Worm (Caenorhabditis elegans) whole organism, late embryonic: ENCODE data around the gene fbxc-21.

Experiments
- F13H6.1 ChIP-seq: sonication (generic microtip); optimal IDR thresholded peaks from 2 replicates; lab custom pipeline; 2016; ENCODE audit warnings: missing genetic modification characterization, missing compliant biosample characterization
- K09A11.1 ChIP-seq: sonication (generic microtip); optimal IDR thresholded peaks from 2 replicates; lab custom pipeline; 2017; ENCODE audit warnings: antibody characterized with exemption, mild to moderate bottlenecking, missing genetic modification characterization, missing compliant biosample characterization; ENCODE audit not compliant: insufficient read depth
- Y22D7AL.16 ChIP-seq: sonication (generic microtip); optimal IDR thresholded peaks from 2 replicates; lab custom pipeline; 2016; ENCODE audit warnings: missing genetic modification characterization, missing compliant biosample characterization
- ahr-1 ChIP-seq: sonication (generic microtip); optimal IDR thresholded peaks from 2 replicates; lab custom pipeline; 2016; ENCODE audit warnings: missing genetic modification characterization, missing compliant biosample characterization
- ama-1 ChIP-seq: fragments of 150-350 bp; optimal IDR thresholded peaks from 2 replicates; lab custom pipeline; 2014
- ceh-14 ChIP-seq: sonication (generic microtip); optimal IDR thresholded peaks from 2 replicates; lab custom pipeline; 2016; ENCODE audit warnings: missing genotype, missing genetic modification characterization, missing compliant biosample characterization
- ceh-31 ChIP-seq: sonication (generic microtip); optimal IDR thresholded peaks from 2 replicates; lab custom pipeline; 2016; ENCODE audit warnings: missing genetic modification characterization, missing compliant biosample characterization
- ceh-6 ChIP-seq: fragments of 200-800 bp; sonication (Bioruptor generic); optimal IDR thresholded peaks from 2 replicates; lab custom pipeline; 2018; ENCODE audit warnings: mild to moderate bottlenecking, missing genetic modification characterization, missing compliant biosample characterization
- che-1 ChIP-seq: sonication (generic microtip); optimal IDR thresholded peaks from 2 replicates; lab custom pipeline; 2016; ENCODE audit warnings: mild to moderate bottlenecking, missing genetic modification characterization, missing compliant biosample characterization
- dmd-4 ChIP-seq: sonication (generic microtip); optimal IDR thresholded peaks from 2 replicates; lab custom pipeline; 2016; ENCODE audit warnings: borderline replicate concordance, missing genetic modification characterization, missing compliant biosample characterization
- dve-1 ChIP-seq: sonication (generic microtip); optimal IDR thresholded peaks from 2 replicates; lab custom pipeline; 2017; ENCODE audit warnings: antibody characterized with exemption, mild to moderate bottlenecking, missing genetic modification characterization, missing compliant biosample characterization
- elt-2 ChIP-seq: sonication (generic microtip); optimal IDR thresholded peaks from 2 replicates; lab custom pipeline; 2016; ENCODE audit warnings: missing genetic modification reagents, missing genetic modification characterization, missing compliant biosample characterization
- fax-1 ChIP-seq: sonication (generic microtip); optimal IDR thresholded peaks from 2 replicates; lab custom pipeline; 2016; ENCODE audit warnings: missing genotype, missing genetic modification characterization, missing compliant biosample characterization
- fkh-10 ChIP-seq: fragments of 150-350 bp; optimal IDR thresholded peaks from 2 replicates; lab custom pipeline; 2014; ENCODE audit warnings: missing biosample characterization, missing genetic modification reagents, missing genetic modification characterization
- gmeb-2 ChIP-seq: sonication (generic microtip); optimal IDR thresholded peaks from 2 replicates; lab custom pipeline; 2016; ENCODE audit warnings: missing genetic modification characterization, inconsistent platforms, missing compliant biosample characterization
- hlh-30 ChIP-seq: sonication (generic microtip); optimal IDR thresholded peaks from 2 replicates; lab custom pipeline; 2017; ENCODE audit warnings: antibody characterized with exemption, missing genetic modification characterization, missing compliant biosample characterization; ENCODE audit not compliant: insufficient read depth
- hlh-6 ChIP-seq: sonication (generic microtip); optimal IDR thresholded peaks from 2 replicates; lab custom pipeline; 2016; ENCODE audit warnings: missing genotype, missing genetic modification characterization, missing compliant biosample characterization
- hlh-8 ChIP-seq: sonication (generic microtip); optimal IDR thresholded peaks from 2 replicates; lab custom pipeline; 2016; ENCODE audit warnings: missing genotype, missing genetic modification characterization, missing compliant biosample characterization
- lim-6 ChIP-seq: sonication (generic microtip); optimal IDR thresholded peaks from 2 replicates; lab custom pipeline; 2016; ENCODE audit warnings: missing genetic modification characterization, missing compliant biosample characterization
- lin-11 ChIP-seq: fragments of 200-800 bp; sonication (Bioruptor generic); optimal IDR thresholded peaks from 2 replicates; lab custom pipeline; 2018; ENCODE audit warnings: mild to moderate bottlenecking, missing genetic modification characterization, missing compliant biosample characterization
- madf-2 ChIP-seq: sonication (generic microtip); optimal IDR thresholded peaks from 2 replicates; lab custom pipeline; 2017; ENCODE audit warnings: missing genetic modification characterization, missing compliant biosample characterization
- mec-3 ChIP-seq: sonication (generic microtip); optimal IDR thresholded peaks from 2 replicates; lab custom pipeline; 2016; ENCODE audit warnings: borderline replicate concordance, missing genetic modification characterization, missing compliant biosample characterization
- nfya-1 ChIP-seq: sonication (generic microtip); optimal IDR thresholded peaks from 2 replicates; lab custom pipeline; 2017; ENCODE audit warnings: missing genetic modification characterization, mild to moderate bottlenecking, missing compliant biosample characterization, antibody characterized with exemption, moderate library complexity
- nhr-232 ChIP-seq: sonication (generic microtip); optimal IDR thresholded peaks from 2 replicates; lab custom pipeline; 2016; ENCODE audit warnings: missing genetic modification characterization, missing compliant biosample characterization
- npax-4 ChIP-seq: sonication (generic microtip); optimal IDR thresholded peaks from 2 replicates; lab custom pipeline; 2016; ENCODE audit warnings: missing genetic modification characterization, missing compliant biosample characterization
- odd-2 ChIP-seq: sonication (generic microtip); optimal IDR thresholded peaks from 2 replicates; lab custom pipeline; 2017; ENCODE audit warnings: antibody characterized with exemption, mild to moderate bottlenecking, missing genetic modification characterization, missing compliant biosample characterization
- pag-3 ChIP-seq: sonication (generic microtip); optimal IDR thresholded peaks from 2 replicates; lab custom pipeline; 2016; ENCODE audit warnings: missing compliant biosample characterization, missing genetic modification characterization, borderline replicate concordance
- pha-2 ChIP-seq: sonication (generic microtip); optimal IDR thresholded peaks from 2 replicates; lab custom pipeline; 2017; ENCODE audit warnings: mild to moderate bottlenecking, missing genetic modification characterization, missing compliant biosample characterization
- pqm-1 ChIP-seq: sonication (generic microtip); optimal IDR thresholded peaks from 2 replicates; lab custom pipeline; 2016; ENCODE audit warnings: missing genetic modification characterization, missing compliant biosample characterization
- ref-2 ChIP-seq: sonication (generic microtip); optimal IDR thresholded peaks from 2 replicates; lab custom pipeline; 2016; ENCODE audit warnings: missing genetic modification characterization, missing compliant biosample characterization
- rnt-1 ChIP-seq: sonication (generic microtip); optimal IDR thresholded peaks from 2 replicates; lab custom pipeline; 2016; ENCODE audit warnings: missing genetic modification characterization, missing compliant biosample characterization
- sox-2 ChIP-seq: fragments of 200-800 bp; sonication (Bioruptor generic); IDR thresholded peaks from 2 replicates; pipeline ENCODE4 v1.3.6; 2022; ENCODE audit warnings: missing genetic modification reagents, missing genetic modification characterization, missing compliant biosample characterization
- unc-3 ChIP-seq, 2 experiments: fragments of 200-800 bp in 1 of 2; sonication (Bioruptor generic) in 1 of 2; sonication (generic microtip) in 1 of 2; conservative IDR thresholded peaks in 1 of 2; optimal IDR thresholded peaks in 1 of 2; 2 replicates each; pipeline versions ENCODE4 v1.3.6 to Lab custom; 2016 to 2022; ENCODE audit warnings: missing compliant biosample characterization in 2 of 2, missing genetic modification characterization in 2 of 2, missing genetic modification reagents in 1 of 2
- unc-42 ChIP-seq: sonication (generic microtip); optimal IDR thresholded peaks from 2 replicates; lab custom pipeline; 2016; ENCODE audit warnings: missing genotype, missing genetic modification characterization, missing compliant biosample characterization
- unc-55 ChIP-seq: sonication (generic microtip); optimal IDR thresholded peaks from 2 replicates; lab custom pipeline; 2017; ENCODE audit warnings: missing biosample characterization, missing genetic modification reagents, missing genetic modification characterization
- unc-86 ChIP-seq: sonication (generic microtip); optimal IDR thresholded peaks from 2 replicates; lab custom pipeline; 2016; ENCODE audit warnings: missing genetic modification characterization, missing compliant biosample characterization
- zip-5 ChIP-seq: sonication (generic microtip); optimal IDR thresholded peaks from 2 replicates; lab custom pipeline; 2016; ENCODE audit warnings: missing genetic modification characterization, missing compliant biosample characterization
- ztf-16 ChIP-seq: sonication (generic microtip); optimal IDR thresholded peaks from 2 replicates; lab custom pipeline; 2017; ENCODE audit warnings: missing genetic modification characterization, missing compliant biosample characterization

The fbxc-21 gene

DNA sequence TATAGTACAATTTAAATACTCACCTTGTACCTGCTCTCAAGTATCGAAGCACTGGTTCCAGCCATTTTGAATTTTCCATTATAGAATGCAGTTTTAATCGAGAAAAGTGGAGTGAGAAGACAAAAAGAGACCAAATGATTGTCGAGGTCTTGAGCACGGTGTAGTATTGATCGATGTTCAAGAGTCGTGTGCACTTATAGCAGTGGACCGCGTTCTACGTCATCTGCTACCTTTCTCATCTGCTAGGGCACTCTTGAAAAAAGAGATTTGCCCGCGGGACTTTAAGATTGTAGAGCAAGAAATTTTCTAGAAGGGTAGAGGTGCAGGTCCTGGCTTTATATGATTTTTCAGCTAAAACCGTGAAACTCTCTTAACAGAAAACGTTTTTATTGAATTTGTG is at the start of gene fbxc-21:
fbxc-21 (minus strand) TSS at position 101 of the 400 bp plus-strand sequence.
- TF ChIP-seq pag-3: no peak

DNA sequence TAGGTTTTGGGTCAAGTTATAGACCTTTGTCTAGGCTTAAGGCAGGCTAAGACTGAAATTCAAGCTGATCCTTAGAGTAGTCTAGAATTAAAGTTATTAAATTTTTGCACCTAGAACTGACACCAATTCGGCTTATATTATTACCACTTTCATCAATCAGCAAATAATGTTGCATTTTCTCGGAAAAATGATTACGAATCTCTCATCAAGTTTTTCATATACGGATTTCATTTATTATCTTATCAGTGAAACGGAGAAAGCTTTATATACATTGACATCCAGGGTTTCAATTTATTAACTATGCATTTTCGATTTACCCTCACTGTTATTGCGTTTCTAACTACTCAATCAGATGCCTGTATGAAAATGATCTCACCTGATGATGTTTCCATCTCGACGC is 48.5 kb upstream of the fbxc-21 start, which contains the start of gene K07G6.1:
K07G6.1 (plus strand) TSS at position 301 of the 400 bp plus-strand sequence.
- TF ChIP-seq ceh-6 (GFP tag; lab: Kevin White, UChicago) (no peak), ref-2 (tag; lab: Kevin White, UChicago) (no peak), che-1 (tag; lab: Kevin White, UChicago) (no peak), K09A11.1 (tag; lab: Kevin White, UChicago) (no peak), lim-6 (tag; lab: Kevin White, UChicago) (no peak), ahr-1 (no peak), unc-42 (tag; lab: Kevin White, UChicago) (no peak), hlh-30 (tag; lab: Kevin White, UChicago) (no peak), pqm-1 (no peak), npax-4 (tag; lab: Kevin White, UChicago) (no peak), pag-3 (no peak), sox-2 (GFP tag; lab: Robert Waterston, UW) (no peak), ceh-14 (tag; lab: Kevin White, UChicago) (no peak)

DNA sequence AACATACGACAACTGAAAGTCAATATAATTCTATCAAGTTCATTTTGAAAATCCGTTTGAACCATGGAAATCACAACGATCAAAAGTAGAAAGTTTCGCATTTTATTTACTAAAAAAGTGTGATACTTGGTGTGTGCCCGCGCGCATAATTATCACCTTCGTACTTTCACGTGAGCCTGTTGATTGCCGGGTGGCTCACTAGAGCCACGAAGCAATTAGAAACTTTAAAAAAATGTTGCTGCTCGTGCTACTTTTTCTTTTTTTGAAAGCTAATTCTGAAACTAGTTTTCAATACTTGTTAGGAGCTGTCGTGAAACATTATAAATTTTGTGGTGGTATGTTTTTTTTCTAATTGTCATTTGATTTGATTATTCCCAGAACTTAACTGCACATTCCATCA is 46.1 kb upstream of the fbxc-21 start, which contains the start of the genes irld-9 and irld-33:
irld-9 (minus strand) TSS at position 101 of the 400 bp plus-strand sequence.
irld-33 (plus strand) TSS at position 209 of the 400 bp plus-strand sequence.
- TF ChIP-seq lin-11 (tag; lab: Kevin White, UChicago) (no peak), ztf-16 (tag; lab: Kevin White, UChicago) (no peak), pqm-1 (no peak), pha-2 (tag; lab: Kevin White, UChicago) (no peak), unc-55 (GFP tag; lab: Kevin White, UChicago) (no peak), hlh-30 (tag; lab: Kevin White, UChicago) (no peak), gmeb-2 (tag; lab: Kevin White, UChicago) (no peak), fax-1 (tag; lab: Kevin White, UChicago) (no peak), rnt-1 (tag; lab: Kevin White, UChicago) (no peak), ama-1 (lab: Kevin White, UChicago) (no peak), zip-5 (tag; lab: Kevin White, UChicago) (no peak), npax-4 (tag; lab: Kevin White, UChicago) (no peak), K09A11.1 (tag; lab: Kevin White, UChicago) (no peak), dmd-4 (tag; lab: Kevin White, UChicago) (no peak), unc-86 (tag; lab: Kevin White, UChicago) (no peak), fkh-10 (GFP tag; lab: Kevin White, UChicago) (no peak), F13H6.1 (tag; lab: Kevin White, UChicago) (no peak)
- TF ChIP-seq, all 69 proteins: peak for 0

DNA sequence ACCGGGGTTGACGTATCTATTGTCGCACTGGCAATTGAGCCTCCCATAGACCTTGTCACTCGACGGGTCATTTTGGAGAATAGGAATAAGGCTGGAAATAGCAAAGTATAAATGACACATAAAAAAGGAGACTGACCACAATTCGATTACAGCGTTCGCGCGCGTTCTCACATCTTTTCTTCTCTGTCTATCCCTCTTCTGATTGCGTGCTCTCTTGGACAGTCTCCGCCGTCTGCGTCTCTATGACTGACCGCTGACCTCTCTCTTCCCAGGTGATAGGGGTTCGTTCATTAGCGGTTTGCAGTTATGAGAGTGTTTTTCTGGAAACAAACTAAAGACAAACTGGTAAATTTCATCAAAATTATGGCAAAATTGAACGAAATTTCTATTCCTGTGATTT is 43.6 kb upstream of the fbxc-21 start, which contains the start of gene ceh-83:
ceh-83 (minus strand) TSS at position 181 of the 400 bp plus-strand sequence.
- TF ChIP-seq che-1 (tag; lab: Kevin White, UChicago): no peak
- no peak for TF ChIP-seq dve-1
- TF ChIP-seq mec-3 (tag; lab: Kevin White, UChicago): no peak
- TF ChIP-seq, all 69 proteins: peak for 0

DNA sequence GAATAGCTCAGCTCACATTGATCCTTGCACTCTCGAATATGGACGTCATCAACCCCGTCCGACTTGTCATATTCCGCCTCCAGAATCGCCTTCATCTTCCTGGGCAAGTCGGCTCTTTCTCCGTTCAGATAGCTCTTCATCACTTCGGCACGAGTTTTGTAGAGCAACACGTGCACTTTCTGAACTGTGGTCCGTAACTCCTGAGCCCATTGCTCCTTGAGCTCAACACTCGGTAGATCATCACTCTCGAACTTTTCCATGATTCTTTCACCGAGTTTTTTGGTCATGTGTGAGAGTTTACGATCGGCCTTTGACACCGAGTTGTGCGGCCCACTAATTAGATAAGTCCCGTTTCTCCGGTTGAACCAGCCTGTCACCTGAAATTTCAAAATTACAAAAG is 42.4 kb upstream of the fbxc-21 start:
- TF ChIP-seq pag-3 (no peak), ref-2 (tag; lab: Kevin White, UChicago) (no peak), elt-2 (tag; lab: Kevin White, UChicago) (no peak), hlh-30 (tag; lab: Kevin White, UChicago) (no peak), nfya-1 (no peak), mec-3 (tag; lab: Kevin White, UChicago) (no peak), lin-11 (tag; lab: Kevin White, UChicago) (no peak), odd-2 (tag; lab: Kevin White, UChicago) (no peak), hlh-8 (tag; lab: Kevin White, UChicago) (no peak), unc-3 (GFP tag; conservative IDR thresholded peaks at IDR 0.05; lab: Robert Waterston, UW) (no peak), unc-3 (tag; optimal IDR thresholded peaks at IDR 0.05; lab: Kevin White, UChicago) (no peak), hlh-6 (tag; lab: Kevin White, UChicago) (no peak), ztf-16 (tag; lab: Kevin White, UChicago) (no peak), Y22D7AL.16 (tag; lab: Kevin White, UChicago) (no peak), madf-2 (no peak), nhr-232 (tag; lab: Kevin White, UChicago) (no peak), ceh-31 (tag; lab: Kevin White, UChicago) (no peak)
